Worm (Caenorhabditis elegans) whole organism, L4 larva: Measurements from ENCODE around the gene apx-1.

Source experiments
- F49E8.2 ChIP-seq: sonication (generic microtip); optimal IDR thresholded peaks from 2 replicates; lab custom pipeline; 2016; ENCODE audit warnings: missing compliant biosample characterization, mild to moderate bottlenecking, missing genetic modification characterization, borderline replicate concordance
- Y5F2A.4 ChIP-seq: fragments of 200-800 bp; sonication (Bioruptor generic); optimal IDR thresholded peaks from 2 replicates; lab custom pipeline; 2018; ENCODE audit warnings: mild to moderate bottlenecking, missing genetic modification characterization, missing compliant biosample characterization
- ama-1 ChIP-seq: fragments of 150-350 bp; optimal IDR thresholded peaks from 2 replicates; lab custom pipeline; 2014; ENCODE audit warnings: inconsistent platforms, mixed read lengths
- ceh-82 ChIP-seq: sonication (generic microtip); optimal IDR thresholded peaks from 2 replicates; lab custom pipeline; 2017; ENCODE audit warnings: missing biosample characterization, missing genetic modification characterization
- daf-12 ChIP-seq: fragments of 150-350 bp; optimal IDR thresholded peaks from 2 replicates; lab custom pipeline; 2014; ENCODE audit warnings: missing biosample characterization, missing genetic modification reagents, missing genetic modification characterization

ce11 chrV:3266189-3266588 is 56.2 kb downstream of the apx-1 start, which contains the start of gene T28A11.17:
- TF ChIP-seq daf-12 (tag; lab: Kevin White, UChicago) (no peak), Y5F2A.4 (GFP tag; lab: Kevin White, UChicago) (no peak), ama-1 (lab: Kevin White, UChicago) (no peak), ceh-82 (no peak), F49E8.2 (tag; lab: Kevin White, UChicago) (no peak)
